Worm (Caenorhabditis elegans) whole organism, L4 larva: ENCODE measurements around the gene tbx-2.

Experiments
- D1046.2 ChIP-seq: fragments of 200-800 bp; sonication (Bioruptor generic); IDR thresholded peaks from 2 replicates; pipeline ENCODE4 v1.3.6; 2022; ENCODE audit warnings: missing genetic modification characterization, missing compliant biosample characterization
- F26F4.8 ChIP-seq: fragments of 200-800 bp; sonication (Bioruptor generic); conservative IDR thresholded peaks from 2 replicates; pipeline ENCODE4 v1.3.6; 2022; ENCODE audit warnings: missing genetic modification characterization, missing compliant biosample characterization
- F37D6.2 ChIP-seq: sonication (generic microtip); optimal IDR thresholded peaks from 2 replicates; lab custom pipeline; 2016; ENCODE audit warnings: mild to moderate bottlenecking, missing genetic modification characterization, missing compliant biosample characterization
- Y48G9A.11 ChIP-seq: fragments of 200-800 bp; sonication (Bioruptor generic); IDR thresholded peaks from 2 replicates; pipeline ENCODE4 v1.3.6; 2022; ENCODE audit warnings: missing genetic modification reagents, missing genetic modification characterization, missing compliant biosample characterization
- aha-1 ChIP-seq: fragments of 150-350 bp; peaks from one replicate; lab custom pipeline; 2014; ENCODE audit warnings: missing biosample characterization, missing genetic modification characterization
- ceh-28 ChIP-seq: fragments of 150-350 bp; optimal IDR thresholded peaks from 2 replicates; lab custom pipeline; 2014; ENCODE audit warnings: missing biosample characterization, missing genetic modification reagents, missing genetic modification characterization
- ces-1 ChIP-seq: fragments of 150-350 bp; sonication (generic microtip); optimal IDR thresholded peaks from 4 replicates; lab custom pipeline; 2014; ENCODE audit warnings: missing biosample characterization, missing genetic modification reagents, missing genetic modification characterization
- daf-16 ChIP-seq, 3 experiments: sonication (generic microtip); optimal IDR thresholded peaks; 2 replicates each; lab custom pipeline; 2016 to 2017; ENCODE audit warnings: missing genetic modification characterization in 3 of 3, missing genetic modification reagents in 3 of 3, mild to moderate bottlenecking in 2 of 3, missing compliant biosample characterization in 2 of 3, missing biosample characterization in 1 of 3, moderate library complexity in 1 of 3
- daf-8 ChIP-seq: fragments of 200-800 bp; sonication (Bioruptor generic); IDR thresholded peaks from 2 replicates; pipeline ENCODE4 v1.3.6; 2022; ENCODE audit warnings: missing genetic modification characterization, missing compliant biosample characterization
- dmd-6 ChIP-seq: fragments of 200-800 bp; sonication (Bioruptor generic); IDR thresholded peaks from 2 replicates; pipeline ENCODE4 v1.3.6; 2022; ENCODE audit warnings: missing genetic modification reagents, missing genetic modification characterization, missing compliant biosample characterization
- dve-1 ChIP-seq: sonication (generic microtip); optimal IDR thresholded peaks from 2 replicates; lab custom pipeline; 2017; ENCODE audit warnings: antibody characterized with exemption, mild to moderate bottlenecking, missing genetic modification characterization, missing compliant biosample characterization; ENCODE audit not compliant: insufficient read depth
- egl-43 ChIP-seq: fragments of 200-800 bp; sonication (Bioruptor generic); IDR thresholded peaks from 2 replicates; pipeline ENCODE4 v1.3.6; 2022; ENCODE audit warnings: missing genetic modification reagents, missing genetic modification characterization, missing compliant biosample characterization
- fos-1 ChIP-seq: fragments of 150-350 bp; optimal IDR thresholded peaks from 2 replicates; lab custom pipeline; 2014; ENCODE audit warnings: missing biosample characterization, missing genetic modification characterization
- gei-8 ChIP-seq: fragments of 200-800 bp; sonication (Bioruptor generic); optimal IDR thresholded peaks from 2 replicates; lab custom pipeline; 2018; ENCODE audit warnings: mild to moderate bottlenecking, missing genetic modification characterization, missing compliant biosample characterization
- hif-1 ChIP-seq, 2 experiments: sonication (generic microtip); optimal IDR thresholded peaks; 2 replicates each; lab custom pipeline; 2016 to 2017; ENCODE audit warnings: missing compliant biosample characterization in 2 of 2, missing genetic modification characterization in 2 of 2, missing genetic modification reagents in 2 of 2, missing genotype in 2 of 2, mild to moderate bottlenecking in 1 of 2
- hlh-11 ChIP-seq: fragments of 200-800 bp; sonication (Bioruptor generic); optimal IDR thresholded peaks from 2 replicates; lab custom pipeline; 2018; ENCODE audit warnings: mild to moderate bottlenecking, missing genetic modification characterization, missing compliant biosample characterization
- jun-1 ChIP-seq: fragments of 150-350 bp; optimal IDR thresholded peaks from 2 replicates; lab custom pipeline; 2014; ENCODE audit warnings: missing biosample characterization, missing genetic modification reagents, missing genetic modification characterization
- lim-7 ChIP-seq: fragments of 200-800 bp; sonication (Bioruptor generic); IDR thresholded peaks from 2 replicates; pipeline ENCODE4 v1.3.6; 2022; ENCODE audit warnings: missing genetic modification characterization, missing compliant biosample characterization
- lin-13 ChIP-seq: fragments of 150-350 bp; optimal IDR thresholded peaks from 2 replicates; lab custom pipeline; 2014; ENCODE audit warnings: missing biosample characterization, missing genetic modification reagents, missing genetic modification characterization
- lin-38 ChIP-seq: fragments of 200-800 bp; sonication (Bioruptor generic); IDR thresholded peaks from 2 replicates; pipeline ENCODE4 v1.3.6; 2022; ENCODE audit warnings: missing genetic modification reagents, missing genetic modification characterization, missing compliant biosample characterization
- lsy-2 ChIP-seq, 2 experiments: fragments of 150-350 bp in 1 of 2; sonication (generic microtip) in 1 of 2; optimal IDR thresholded peaks; 2 replicates each; lab custom pipeline; 2014 to 2017; ENCODE audit warnings: missing biosample characterization in 2 of 2, missing genetic modification characterization in 2 of 2
- mdl-1 ChIP-seq, 2 experiments: fragments of 150-350 bp in 1 of 2; sonication (generic microtip) in 1 of 2; optimal IDR thresholded peaks; 2 replicates each; lab custom pipeline; 2014 to 2017; ENCODE audit warnings: missing biosample characterization in 2 of 2, missing genetic modification characterization in 2 of 2
- mdt-29 ChIP-seq: fragments of 200-800 bp; sonication (Bioruptor generic); IDR thresholded peaks from 2 replicates; pipeline ENCODE4 v1.3.6; 2022; ENCODE audit warnings: missing genetic modification reagents, missing genetic modification characterization, missing compliant biosample characterization
- mep-1 ChIP-seq: fragments of 150-350 bp; sonication (generic microtip); optimal IDR thresholded peaks from 3 replicates; lab custom pipeline; 2014; ENCODE audit warnings: missing biosample characterization, missing genetic modification characterization
- mes-2 ChIP-seq: sonication (generic microtip); optimal IDR thresholded peaks from 2 replicates; lab custom pipeline; 2016; ENCODE audit warnings: missing genotype, mild to moderate bottlenecking, missing genetic modification characterization, missing compliant biosample characterization; ENCODE audit not compliant: poor library complexity, severe bottlenecking
- nhr-10 ChIP-seq: fragments of 150-350 bp; optimal IDR thresholded peaks from 2 replicates; lab custom pipeline; 2014; ENCODE audit warnings: missing biosample characterization, missing genetic modification characterization
- nhr-237 ChIP-seq: sonication (generic microtip); optimal IDR thresholded peaks from 2 replicates; lab custom pipeline; 2017; ENCODE audit warnings: missing biosample characterization, missing genetic modification characterization
- nhr-28 ChIP-seq: fragments of 150-350 bp; optimal IDR thresholded peaks from 2 replicates; lab custom pipeline; 2014; ENCODE audit warnings: missing biosample characterization, missing genetic modification characterization
- nhr-42 ChIP-seq: fragments of 200-800 bp; sonication (Bioruptor generic); IDR thresholded peaks from 2 replicates; pipeline ENCODE4 v1.3.6; 2022; ENCODE audit warnings: missing genetic modification characterization, missing compliant biosample characterization
- nhr-48 ChIP-seq: sonication (generic microtip); optimal IDR thresholded peaks from 2 replicates; lab custom pipeline; 2016; ENCODE audit warnings: mild to moderate bottlenecking, missing genetic modification characterization, missing compliant biosample characterization
- php-3 ChIP-seq: fragments of 200-800 bp; sonication (Bioruptor generic); IDR thresholded peaks from 2 replicates; pipeline ENCODE4 v1.3.6; 2022; ENCODE audit warnings: missing genetic modification reagents, missing genetic modification characterization, missing compliant biosample characterization
- pqm-1 ChIP-seq: sonication (generic microtip); optimal IDR thresholded peaks from 2 replicates; lab custom pipeline; 2017; ENCODE audit warnings: missing biosample characterization, missing genetic modification characterization
- rbr-2 ChIP-seq: sonication (generic microtip); optimal IDR thresholded peaks from 2 replicates; lab custom pipeline; 2016; ENCODE audit warnings: missing genotype, missing genetic modification characterization, missing compliant biosample characterization
- snpc-1.2 ChIP-seq: fragments of 200-800 bp; sonication (Bioruptor generic); IDR thresholded peaks from 2 replicates; pipeline ENCODE4 v1.3.6; 2022; ENCODE audit warnings: missing genetic modification reagents, missing genetic modification characterization, missing compliant biosample characterization
- spr-3 ChIP-seq: fragments of 200-800 bp; sonication (Bioruptor generic); optimal IDR thresholded peaks from 2 replicates; lab custom pipeline; 2018; ENCODE audit warnings: mild to moderate bottlenecking, missing genetic modification characterization, missing compliant biosample characterization
- tra-1 ChIP-seq: fragments of 200-800 bp; sonication (Bioruptor generic); IDR thresholded peaks from 2 replicates; pipeline ENCODE4 v1.3.6; 2022; ENCODE audit warnings: missing genetic modification reagents, missing genetic modification characterization, missing compliant biosample characterization
- unc-130 ChIP-seq: sonication (generic microtip); optimal IDR thresholded peaks from 2 replicates; lab custom pipeline; 2016; ENCODE audit warnings: missing genetic modification reagents, missing genetic modification characterization, missing compliant biosample characterization
- unc-39 ChIP-seq: sonication (generic microtip); optimal IDR thresholded peaks from 2 replicates; lab custom pipeline; 2017; ENCODE audit warnings: missing biosample characterization, missing genetic modification characterization
- unc-62 ChIP-seq, 3 experiments: fragments of 150-350 bp in 1 of 3; sonication (generic microtip); optimal IDR thresholded peaks in 2 of 3; peaks in 1 of 3; 1 replicate in 1 of 3; 2 replicates in 2 of 3; lab custom pipeline; 2014 to 2017; ENCODE audit warnings: missing biosample characterization in 3 of 3, missing genetic modification characterization in 3 of 3, missing genetic modification reagents in 3 of 3, missing genotype in 1 of 3

The tbx-2 gene

ce11 chrIII:5180588-5180987 is 44.5 kb upstream of the tbx-2 start:
- TF ChIP-seq jun-1 (tag; lab: Kevin White, UChicago), result no peak
- TF ChIP-seq nhr-237 (tag; lab: Kevin White, UChicago), result no peak
- no peak for TF ChIP-seq nhr-42 (GFP tag; lab: Robert Waterston, UW)
- peak in 1 of 2 experiments; percentile 76 for TF ChIP-seq unc-62 (GFP tag; optimal IDR thresholded peaks at IDR 0.05 in 1 of 2; lab: Kevin White, UChicago)
- no peak for TF ChIP-seq unc-62 (tag; optimal IDR thresholded peaks at IDR 0.05; lab: Kevin White, UChicago)
- TF ChIP-seq daf-8, result no peak
- TF ChIP-seq aha-1, result peak; percentile 22
- TF ChIP-seq fos-1 (tag; lab: Kevin White, UChicago), result no peak
- TF ChIP-seq dmd-6 (GFP tag; lab: Robert Waterston, UW), result peak; percentile 46
- no peak for TF ChIP-seq gei-8 (GFP tag; lab: Kevin White, UChicago)
- TF ChIP-seq mes-2 (tag; lab: Kevin White, UChicago), result no peak
- TF ChIP-seq daf-16 (GFP tag; optimal IDR thresholded peaks at IDR 0.05; lab: Kevin White, UChicago), result no peak
- peak; percentile 51 for TF ChIP-seq daf-16 (tag; optimal IDR thresholded peaks at IDR 0.05; lab: Kevin White, UChicago)
- TF ChIP-seq nhr-28 (tag; lab: Kevin White, UChicago), result peak; percentile 31
- no peak for TF ChIP-seq mep-1 (tag; lab: Kevin White, UChicago)
- no peak for TF ChIP-seq Y48G9A.11
- TF ChIP-seq egl-43, result no peak
- peak; percentile 20 for TF ChIP-seq dve-1 (tag; lab: Kevin White, UChicago)
- TF ChIP-seq lsy-2 (tag; optimal IDR thresholded peaks at IDR 0.05; lab: Kevin White, UChicago), result no peak
- no peak for TF ChIP-seq lin-38 (GFP tag; lab: Robert Waterston, UW)
- peak; percentile 34 for TF ChIP-seq hlh-11 (tag; lab: Kevin White, UChicago)
- peak; percentile 9 for TF ChIP-seq pqm-1 (tag; lab: Kevin White, UChicago)
- no peak for TF ChIP-seq mdl-1 (tag; optimal IDR thresholded peaks at IDR 0.05; lab: Kevin White, UChicago)
- TF ChIP-seq unc-130 (GFP tag; lab: Kevin White, UChicago), result no peak

DNA sequence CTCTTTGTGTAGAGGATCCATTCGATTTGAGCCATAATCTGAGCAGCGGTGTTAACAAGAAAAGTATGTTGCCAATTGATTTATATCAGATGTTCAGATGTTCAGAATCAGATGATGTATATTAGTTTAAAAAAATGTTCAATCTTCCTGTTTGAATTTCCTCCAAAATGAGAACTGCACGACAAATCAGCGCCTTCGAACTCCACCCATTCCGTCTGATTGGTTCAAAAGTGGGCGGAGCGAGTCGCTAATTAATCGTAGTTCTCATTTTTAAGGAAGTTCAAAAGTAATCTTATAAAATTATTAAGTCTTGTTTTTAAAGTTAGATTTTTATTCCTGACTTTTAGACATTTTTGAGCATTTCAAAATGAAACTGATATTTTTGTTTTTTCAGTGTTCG is 43.1 kb upstream of the tbx-2 start:
- TF ChIP-seq D1046.2 (no peak), unc-62 (GFP tag; optimal IDR thresholded peaks at IDR 0.05 in 1 of 2; lab: Kevin White, UChicago) (peak in 1 of 2 experiments; percentile 73), unc-62 (tag; optimal IDR thresholded peaks at IDR 0.05; lab: Kevin White, UChicago) (no peak)

DNA sequence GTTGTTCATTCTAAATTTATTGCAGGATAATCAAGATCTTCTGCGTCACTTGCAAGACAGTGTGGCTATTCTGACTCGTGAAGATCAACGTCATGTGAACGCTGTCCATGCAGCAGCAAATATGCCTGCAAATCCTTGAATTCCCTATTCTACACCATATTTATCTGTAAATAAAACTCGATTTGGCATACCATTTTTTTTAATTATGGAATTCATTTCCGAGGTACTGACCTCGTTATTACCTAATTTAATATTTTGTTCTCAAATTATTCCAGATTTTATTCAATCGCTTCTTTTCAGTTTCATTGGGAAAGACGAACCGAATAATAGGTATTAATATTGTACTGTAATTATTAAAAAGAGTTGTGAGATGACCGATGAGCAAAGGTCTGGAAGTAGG is 37.5 kb upstream of the tbx-2 start, which contains the start of gene cid-1:
Gene cid-1 (plus strand): TSS at position 301 of the 400 bp plus-strand sequence.
- TF ChIP-seq aha-1, result peak; percentile 48
- TF ChIP-seq lim-7 (GFP tag; lab: Robert Waterston, UW), result no peak
- TF ChIP-seq, all 104 proteins: peak for 1

DNA sequence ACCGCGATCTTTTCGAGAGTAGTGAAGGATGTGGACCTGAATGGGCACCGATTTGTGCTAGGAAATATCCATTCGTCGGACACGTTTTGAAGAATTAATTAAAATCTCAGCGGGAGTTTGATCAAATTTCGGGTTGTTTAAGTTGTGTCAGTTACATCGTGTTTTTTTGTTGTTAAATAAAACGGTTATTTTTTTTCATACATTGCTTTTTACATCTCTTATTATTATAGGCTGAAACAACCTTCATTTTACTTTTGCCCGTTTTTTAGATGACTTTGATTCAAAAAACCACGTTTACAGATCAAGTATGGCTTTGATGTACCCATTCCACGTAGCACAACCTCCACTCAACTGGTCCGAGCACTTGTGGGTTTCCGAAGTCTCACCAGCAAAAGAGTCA is 37.0 kb upstream of the tbx-2 start, which contains the start of gene emb-1:
Gene emb-1 (plus strand): TSS at position 301 of the 400 bp plus-strand sequence.
- TF ChIP-seq unc-39 (tag; lab: Kevin White, UChicago), result no peak
- no peak for TF ChIP-seq lin-13
- no peak for TF ChIP-seq dmd-6 (GFP tag; lab: Robert Waterston, UW)
- TF ChIP-seq nhr-48 (tag; lab: Kevin White, UChicago), result no peak
- TF ChIP-seq hif-1 (tag; optimal IDR thresholded peaks at IDR 0.05; lab: Kevin White, UChicago), result no peak
- no peak for TF ChIP-seq tra-1 (GFP tag; lab: Robert Waterston, UW)
- no peak for TF ChIP-seq nhr-237 (tag; lab: Kevin White, UChicago)
- no peak for TF ChIP-seq snpc-1.2
- no peak for TF ChIP-seq ces-1
- TF ChIP-seq rbr-2 (tag; lab: Kevin White, UChicago), result no peak
- no peak for TF ChIP-seq ceh-28 (tag; lab: Kevin White, UChicago)
- TF ChIP-seq lim-7 (GFP tag; lab: Robert Waterston, UW), result no peak
- TF ChIP-seq F26F4.8 (GFP tag; lab: Robert Waterston, UW), result no peak
- TF ChIP-seq spr-3 (GFP tag; lab: Kevin White, UChicago), result no peak
- TF ChIP-seq nhr-10 (tag; lab: Kevin White, UChicago), result no peak
- TF ChIP-seq php-3, result no peak
- TF ChIP-seq mdt-29, result no peak
- no peak for TF ChIP-seq F37D6.2
